Worm (Caenorhabditis elegans) whole organism, late embryonic: Measurements from ENCODE around the gene nuo-5.

Source experiments
- C08G9.2 ChIP-seq: sonication (generic microtip); optimal IDR thresholded peaks from 2 replicates; lab custom pipeline; 2016; ENCODE audit warnings: mild to moderate bottlenecking, missing genetic modification characterization, moderate library complexity, missing compliant biosample characterization
- Y22D7AL.16 ChIP-seq: sonication (generic microtip); optimal IDR thresholded peaks from 2 replicates; lab custom pipeline; 2016; ENCODE audit warnings: missing genetic modification characterization, missing compliant biosample characterization
- ceh-18 ChIP-seq: sonication (generic microtip); optimal IDR thresholded peaks from 2 replicates; lab custom pipeline; 2016; ENCODE audit warnings: missing genetic modification characterization, missing compliant biosample characterization
- ceh-22 ChIP-seq: sonication (generic microtip); optimal IDR thresholded peaks from 2 replicates; lab custom pipeline; 2017; ENCODE audit warnings: missing biosample characterization, missing genetic modification characterization
- ceh-31 ChIP-seq: sonication (generic microtip); optimal IDR thresholded peaks from 2 replicates; lab custom pipeline; 2016; ENCODE audit warnings: missing genetic modification characterization, missing compliant biosample characterization
- ceh-9 ChIP-seq: sonication (generic microtip); optimal IDR thresholded peaks from 2 replicates; lab custom pipeline; 2016; ENCODE audit warnings: mild to moderate bottlenecking, missing genetic modification characterization, inconsistent platforms, missing compliant biosample characterization
- dve-1 ChIP-seq: sonication (generic microtip); optimal IDR thresholded peaks from 2 replicates; lab custom pipeline; 2017; ENCODE audit warnings: antibody characterized with exemption, mild to moderate bottlenecking, missing genetic modification characterization, missing compliant biosample characterization
- eyg-1 ChIP-seq: sonication (generic microtip); optimal IDR thresholded peaks from 2 replicates; lab custom pipeline; 2016; ENCODE audit warnings: missing genotype, missing genetic modification characterization, missing compliant biosample characterization
- hlh-6 ChIP-seq: sonication (generic microtip); optimal IDR thresholded peaks from 2 replicates; lab custom pipeline; 2016; ENCODE audit warnings: missing genotype, missing genetic modification characterization, missing compliant biosample characterization
- lim-6 ChIP-seq: sonication (generic microtip); optimal IDR thresholded peaks from 2 replicates; lab custom pipeline; 2016; ENCODE audit warnings: missing genetic modification characterization, missing compliant biosample characterization
- mec-3 ChIP-seq: sonication (generic microtip); optimal IDR thresholded peaks from 2 replicates; lab custom pipeline; 2016; ENCODE audit warnings: borderline replicate concordance, missing genetic modification characterization, missing compliant biosample characterization
- nfya-1 ChIP-seq: sonication (generic microtip); optimal IDR thresholded peaks from 2 replicates; lab custom pipeline; 2017; ENCODE audit warnings: missing genetic modification characterization, mild to moderate bottlenecking, missing compliant biosample characterization, antibody characterized with exemption, moderate library complexity
- pha-4 ChIP-seq: fragments of 150-350 bp; optimal IDR thresholded peaks from 2 replicates; lab custom pipeline; 2018; ENCODE audit warnings: missing biosample characterization, missing genetic modification reagents, missing genetic modification characterization
- ref-2 ChIP-seq: sonication (generic microtip); optimal IDR thresholded peaks from 2 replicates; lab custom pipeline; 2016; ENCODE audit warnings: missing genetic modification characterization, missing compliant biosample characterization
- sdc-2 ChIP-seq: sonication (generic microtip); optimal IDR thresholded peaks from 2 replicates; lab custom pipeline; 2016; ENCODE audit warnings: missing genotype, missing genetic modification characterization, missing compliant biosample characterization
- zip-5 ChIP-seq: sonication (generic microtip); optimal IDR thresholded peaks from 2 replicates; lab custom pipeline; 2016; ENCODE audit warnings: missing genetic modification characterization, missing compliant biosample characterization

nuo-5 gene

DNA sequence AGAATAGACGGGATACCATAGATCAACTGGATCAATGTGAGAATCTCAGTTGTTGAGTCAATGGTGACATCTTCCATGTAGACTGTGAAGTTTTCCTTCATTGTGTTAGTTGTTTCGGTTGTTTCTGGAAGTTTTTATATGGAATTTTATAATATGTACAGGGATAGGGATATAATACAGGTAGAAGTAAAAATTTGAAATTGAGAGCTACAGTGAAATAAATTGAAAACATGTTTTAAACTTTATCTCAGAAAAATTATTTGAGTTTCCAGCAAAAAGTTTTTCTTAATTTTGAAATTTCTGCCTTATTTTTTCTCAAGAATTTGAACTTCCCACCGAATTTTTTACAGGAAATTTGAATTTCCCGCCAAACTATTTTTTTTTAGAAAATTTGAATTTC lies 43.5 kb downstream of the nuo-5 start, which contains the start of gene srg-62:
srg-62 (minus strand) TSS at position 101 of the 400 bp plus-strand sequence.
- TF ChIP-seq dve-1 (tag; lab: Kevin White, UChicago) = no peak
- no peak for TF ChIP-seq lim-6 (tag; lab: Kevin White, UChicago)
- no peak for TF ChIP-seq Y22D7AL.16
- TF ChIP-seq pha-4 (tag; lab: Kevin White, UChicago) = no peak
- no peak for TF ChIP-seq sdc-2
- TF ChIP-seq nfya-1 (tag; lab: Kevin White, UChicago) = no peak
- TF ChIP-seq zip-5 (tag; lab: Kevin White, UChicago) = no peak
- TF ChIP-seq ceh-31 (tag; lab: Kevin White, UChicago) = no peak
- no peak for TF ChIP-seq ceh-18 (tag; lab: Kevin White, UChicago)

DNA sequence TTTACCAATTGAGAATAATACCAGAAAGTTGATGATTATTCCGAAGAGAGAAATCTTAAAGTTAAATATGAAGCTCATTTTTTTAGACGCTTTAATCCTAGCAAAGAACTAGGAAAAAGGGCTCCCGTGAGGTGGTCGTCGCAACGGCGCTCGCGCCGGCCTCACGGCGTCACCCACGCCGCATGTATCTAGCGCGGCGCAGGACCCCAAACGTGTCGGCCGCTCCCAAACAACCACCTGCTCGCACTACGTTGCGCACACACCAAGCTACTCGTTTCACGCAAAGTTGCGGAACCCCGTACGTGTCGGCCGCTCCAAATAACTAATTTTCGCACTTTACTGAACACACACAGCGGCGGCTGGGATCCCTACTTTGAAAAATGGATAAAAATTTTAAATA lies 47.6 kb downstream of the nuo-5 start:
- TF ChIP-seq mec-3 (tag; lab: Kevin White, UChicago) (no peak), hlh-6 (no peak)
- TF ChIP-seq, all 69 proteins: peak for 0

DNA sequence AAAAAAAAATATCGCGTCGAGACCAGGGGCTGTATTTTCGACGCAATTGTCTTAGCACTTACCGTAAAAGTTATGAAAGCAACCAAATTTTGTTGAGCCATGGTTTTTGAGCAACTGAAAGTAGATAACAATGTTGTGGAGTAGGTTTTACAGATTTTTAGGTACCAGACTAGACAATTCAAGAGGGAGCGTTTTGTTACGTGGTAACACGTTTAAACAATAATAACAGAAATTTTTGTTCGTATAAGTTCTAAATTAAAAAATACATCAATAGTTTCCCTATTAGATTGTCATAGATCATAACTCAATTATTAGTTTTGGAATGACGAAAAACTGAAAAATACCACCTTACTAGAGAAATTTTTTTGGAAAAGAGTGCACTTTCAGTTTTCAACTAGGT lies 51.2 kb downstream of the nuo-5 start, which contains the start of gene srx-24:
srx-24 (minus strand) TSS at position 101 of the 400 bp plus-strand sequence.
- TF ChIP-seq dve-1 (tag; lab: Kevin White, UChicago) (no peak), ref-2 (tag; lab: Kevin White, UChicago) (no peak), C08G9.2 (tag; lab: Kevin White, UChicago) (no peak), ceh-22 (no peak), eyg-1 (tag; lab: Kevin White, UChicago) (no peak)

DNA sequence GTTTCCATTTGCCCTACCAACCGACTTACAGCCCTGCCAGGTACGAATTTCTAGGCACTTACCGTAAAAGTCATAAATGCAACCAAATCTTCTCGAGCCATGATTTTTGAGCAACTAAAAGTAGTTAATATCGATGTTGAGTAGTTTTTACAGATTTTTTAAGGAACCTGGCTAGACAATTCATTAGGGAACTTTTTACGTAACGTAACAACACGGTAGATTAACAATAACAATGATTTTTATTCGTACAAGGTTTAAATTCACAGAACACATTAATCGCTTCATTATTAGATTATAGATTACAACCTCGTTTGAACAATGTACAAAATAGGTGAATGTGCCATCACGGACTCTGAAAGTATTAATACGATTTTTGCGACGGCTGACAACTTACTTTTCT lies 54.2 kb downstream of the nuo-5 start, which contains the start of gene srx-26:
srx-26 (minus strand) TSS at position 101 of the 400 bp plus-strand sequence.
- no peak for TF ChIP-seq ceh-9 (tag; lab: Kevin White, UChicago)
- TF ChIP-seq eyg-1 (tag; lab: Kevin White, UChicago) = no peak
